Worm (Caenorhabditis elegans): ENCODE data around the gene C03E10.1.

Gene C03E10.1

ce11 chrV:11290888-11291287 is at the start of gene C03E10.1:
Gene C03E10.1, plus strand, starts transcription at chrV:11291188.
- TF ChIP-seq him-1 (tag; optimal IDR thresholded peaks at IDR 0.05) = no peak
- no peak for TF ChIP-seq dao-5 (tag; optimal IDR thresholded peaks at IDR 0.05)
- TF ChIP-seq W03F9.2 (tag; optimal IDR thresholded peaks at IDR 0.05) = no peak

- TF ChIP-seq dao-5 (tag; optimal IDR thresholded peaks at IDR 0.05) (no peak), W03F9.2 (tag; optimal IDR thresholded peaks at IDR 0.05) (no peak), him-1 (tag; optimal IDR thresholded peaks at IDR 0.05) (no peak)
Measured at ce11 chrV:11241580-11241979, 49.4 kb upstream of the C03E10.1 start, which contains the start of gene pgap-1. Gene pgap-1, plus strand, starts transcription at chrV:11241880.

ce11 chrV:11244539-11244938 is 46.4 kb upstream of the C03E10.1 start, which contains the start of gene mxl-1:
Gene mxl-1, plus strand, starts transcription at chrV:11244839.
- TF ChIP-seq him-1 (tag; optimal IDR thresholded peaks at IDR 0.05) = no peak
- TF ChIP-seq dao-5 (tag; optimal IDR thresholded peaks at IDR 0.05) = no peak
- no peak for TF ChIP-seq W03F9.2 (tag; optimal IDR thresholded peaks at IDR 0.05)

ce11 chrV:11245029-11245428 is 46.0 kb upstream of the C03E10.1 start:
- TF ChIP-seq W03F9.2 (tag; optimal IDR thresholded peaks at IDR 0.05) (no peak), dao-5 (tag; optimal IDR thresholded peaks at IDR 0.05) (no peak), him-1 (tag; optimal IDR thresholded peaks at IDR 0.05) (no peak)

ce11 chrV:11247846-11248245 is 43.1 kb upstream of the C03E10.1 start, which contains the start of gene mam-4:
Gene mam-4, plus strand, starts transcription at chrV:11248146.
- TF ChIP-seq him-1 (tag; optimal IDR thresholded peaks at IDR 0.05) (no peak), dao-5 (tag; optimal IDR thresholded peaks at IDR 0.05) (no peak), W03F9.2 (tag; optimal IDR thresholded peaks at IDR 0.05) (no peak)

ce11 chrV:11250735-11251134 is 40.3 kb upstream of the C03E10.1 start, which contains the start of gene T19B10.12:
Gene T19B10.12, plus strand, starts transcription at chrV:11251035.
- no peak for TF ChIP-seq W03F9.2 (tag; optimal IDR thresholded peaks at IDR 0.05)
- no peak for TF ChIP-seq him-1 (tag; optimal IDR thresholded peaks at IDR 0.05)
- no peak for TF ChIP-seq dao-5 (tag; optimal IDR thresholded peaks at IDR 0.05)

ce11 chrV:11251798-11252197 is 39.2 kb upstream of the C03E10.1 start:
- TF ChIP-seq W03F9.2 (tag; optimal IDR thresholded peaks at IDR 0.05) = no peak
- TF ChIP-seq him-1 (tag; optimal IDR thresholded peaks at IDR 0.05) = no peak
- no peak for TF ChIP-seq dao-5 (tag; optimal IDR thresholded peaks at IDR 0.05)

ce11 chrV:11252429-11252828 is 38.6 kb upstream of the C03E10.1 start, which contains the start of gene srsx-33:
Gene srsx-33, minus strand, starts transcription at chrV:11252529.
- TF ChIP-seq him-1 (tag; optimal IDR thresholded peaks at IDR 0.05) = no peak
- TF ChIP-seq dao-5 (tag; optimal IDR thresholded peaks at IDR 0.05) = no peak
- TF ChIP-seq W03F9.2 (tag; optimal IDR thresholded peaks at IDR 0.05) = no peak

- TF ChIP-seq him-1 (tag; optimal IDR thresholded peaks at IDR 0.05) = no peak
- TF ChIP-seq W03F9.2 (tag; optimal IDR thresholded peaks at IDR 0.05) = no peak
- TF ChIP-seq dao-5 (tag; optimal IDR thresholded peaks at IDR 0.05) = no peak
Measured at ce11 chrV:11254980-11255379, 36.0 kb upstream of the C03E10.1 start, which contains the start of gene srsx-31. Gene srsx-31, minus strand, starts transcription at chrV:11255080.

- TF ChIP-seq W03F9.2 (tag; optimal IDR thresholded peaks at IDR 0.05) (no peak), him-1 (tag; optimal IDR thresholded peaks at IDR 0.05) (no peak), dao-5 (tag; optimal IDR thresholded peaks at IDR 0.05) (no peak)
Measured at ce11 chrV:11258896-11259295, 32.1 kb upstream of the C03E10.1 start, which contains the start of gene lgc-36. Gene lgc-36, minus strand, starts transcription at chrV:11258996.

- TF ChIP-seq dao-5 (tag; optimal IDR thresholded peaks at IDR 0.05) (no peak), him-1 (tag; optimal IDR thresholded peaks at IDR 0.05) (no peak), W03F9.2 (tag; optimal IDR thresholded peaks at IDR 0.05) (no peak)
Measured at ce11 chrV:11260622-11261021, 30.4 kb upstream of the C03E10.1 start, which contains the start of gene F07B10.7. Gene F07B10.7, minus strand, starts transcription at chrV:11260722.

ce11 chrV:11263025-11263424 is 28.0 kb upstream of the C03E10.1 start, which contains the start of gene F07B10.4:
Gene F07B10.4, minus strand, starts transcription at chrV:11263125.
- TF ChIP-seq dao-5 (tag; optimal IDR thresholded peaks at IDR 0.05) (no peak), him-1 (tag; optimal IDR thresholded peaks at IDR 0.05) (no peak), W03F9.2 (tag; optimal IDR thresholded peaks at IDR 0.05) (no peak)

- TF ChIP-seq W03F9.2 (tag; optimal IDR thresholded peaks at IDR 0.05) = no peak
- TF ChIP-seq him-1 (tag; optimal IDR thresholded peaks at IDR 0.05) = no peak
- no peak for TF ChIP-seq dao-5 (tag; optimal IDR thresholded peaks at IDR 0.05)
Measured at ce11 chrV:11265482-11265881, 25.5 kb upstream of the C03E10.1 start, which contains the start of gene cln-3.1. Gene cln-3.1, minus strand, starts transcription at chrV:11265652.

ce11 chrV:11266681-11267080 is 24.3 kb upstream of the C03E10.1 start, which contains the start of gene str-116:
Gene str-116, plus strand, starts transcription at chrV:11266981.
- no peak for TF ChIP-seq him-1 (tag; optimal IDR thresholded peaks at IDR 0.05)
- no peak for TF ChIP-seq W03F9.2 (tag; optimal IDR thresholded peaks at IDR 0.05)
- TF ChIP-seq dao-5 (tag; optimal IDR thresholded peaks at IDR 0.05) = no peak

ce11 chrV:11268791-11269190 is 22.2 kb upstream of the C03E10.1 start, which contains the start of gene str-115:
Gene str-115, plus strand, starts transcription at chrV:11269091.
- TF ChIP-seq him-1 (tag; optimal IDR thresholded peaks at IDR 0.05) (no peak), W03F9.2 (tag; optimal IDR thresholded peaks at IDR 0.05) (no peak), dao-5 (tag; optimal IDR thresholded peaks at IDR 0.05) (no peak)
